Fruit fly (Drosophila melanogaster) whole organism, pupa: ENCODE data around the gene Cpsf100.

Experiments used
- CG12605 ChIP-seq: fragments of 200-800 bp; sonication (Bioruptor generic); IDR thresholded peaks from 2 replicates; pipeline ENCODE4 v1.3.6; 2022; ENCODE audit warnings: missing biosample characterization, missing genetic modification characterization
- CG14655 ChIP-seq: fragments of 200-800 bp; sonication (Bioruptor generic); optimal IDR thresholded peaks from 3 replicates; lab custom pipeline; 2017; ENCODE audit warnings: mild to moderate bottlenecking, missing biosample characterization, missing genetic modification reagents, missing genetic modification characterization
- CG32121 ChIP-seq: fragments of 200-800 bp; sonication (Bioruptor generic); IDR thresholded peaks from 2 replicates; pipeline ENCODE4 v1.3.6; 2022; ENCODE audit warnings: missing biosample characterization, missing genetic modification characterization
- CG34367 ChIP-seq: fragments of 200-800 bp; sonication (Bioruptor generic); optimal IDR thresholded peaks from 2 replicates; lab custom pipeline; 2018; ENCODE audit warnings: missing biosample characterization, mild to moderate bottlenecking, missing genetic modification characterization
- CG4496 ChIP-seq: fragments of 200-800 bp; sonication (Bioruptor generic); IDR thresholded peaks from 3 replicates; pipeline ENCODE4 v1.3.6; 2022; ENCODE audit warnings: missing biosample characterization, missing genetic modification characterization
- D1 ChIP-seq: fragments of 200-800 bp; sonication (Bioruptor generic); optimal IDR thresholded peaks from 2 replicates; lab custom pipeline; 2018; ENCODE audit warnings: missing biosample characterization, mild to moderate bottlenecking, missing genetic modification characterization, moderate library complexity
- Pif1A ChIP-seq: fragments of 200-800 bp; sonication (Bioruptor generic); optimal IDR thresholded peaks from 3 replicates; lab custom pipeline; 2016; ENCODE audit warnings: missing biosample characterization, missing genetic modification characterization
- Snoo ChIP-seq: fragments of 200-800 bp; sonication (Bioruptor generic); optimal IDR thresholded peaks from 3 replicates; lab custom pipeline; 2017; ENCODE audit warnings: missing biosample characterization, mild to moderate bottlenecking, missing genetic modification characterization, inconsistent platforms
- gl ChIP-seq: fragments of 200-800 bp; sonication (Bioruptor generic); optimal IDR thresholded peaks from 2 replicates; lab custom pipeline; 2018; ENCODE audit warnings: missing biosample characterization, mild to moderate bottlenecking, missing genetic modification characterization

DNA sequence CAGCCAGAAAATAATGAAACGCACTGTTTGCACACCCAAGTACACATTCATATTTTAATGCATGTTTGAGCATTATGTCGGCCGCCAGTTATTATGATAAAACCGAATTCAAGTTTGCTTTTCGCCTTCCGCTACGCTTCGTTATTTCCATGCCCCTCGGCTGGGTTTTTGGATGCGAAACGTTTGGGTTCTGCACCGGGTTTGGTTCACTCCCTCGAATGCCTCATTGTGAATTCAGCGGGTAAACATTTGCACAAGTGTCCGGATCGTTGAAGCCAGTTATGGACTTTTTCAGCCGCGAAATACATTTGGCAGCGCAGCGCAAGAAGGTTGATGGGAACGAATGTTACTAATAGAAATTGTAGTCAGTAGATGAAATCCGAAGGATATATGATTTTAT is 36.8 kb downstream of the Cpsf100 start:
- TF ChIP-seq CG32121 (GFP tag; lab: Robert Waterston, UW) (no peak), gl (no peak), CG4496 (GFP tag; lab: Robert Waterston, UW) (no peak), Snoo (tag; lab: Kevin White, UChicago) (no peak), CG34367 (tag; lab: Kevin White, UChicago) (no peak), CG14655 (GFP tag; lab: Kevin White, UChicago) (no peak), CG12605 (GFP tag; lab: Robert Waterston, UW) (no peak), Pif1A (GFP tag; lab: Kevin White, UChicago) (no peak), D1 (tag; lab: Kevin White, UChicago) (no peak)
